Worm (Caenorhabditis elegans) whole organism, L4 larva: ENCODE measurements around the gene Y5H2A.1.

Source experiments
- ceh-20 ChIP-seq: fragments of 200-800 bp; sonication (Bioruptor generic); IDR thresholded peaks from 2 replicates; pipeline ENCODE4 v1.3.6; 2022; ENCODE audit warnings: missing genetic modification reagents, missing genetic modification characterization, missing compliant biosample characterization
- gei-8 ChIP-seq: fragments of 200-800 bp; sonication (Bioruptor generic); optimal IDR thresholded peaks from 2 replicates; lab custom pipeline; 2018; ENCODE audit warnings: mild to moderate bottlenecking, missing genetic modification characterization, missing compliant biosample characterization
- hlh-11 ChIP-seq: fragments of 200-800 bp; sonication (Bioruptor generic); optimal IDR thresholded peaks from 2 replicates; lab custom pipeline; 2018; ENCODE audit warnings: mild to moderate bottlenecking, missing genetic modification characterization, missing compliant biosample characterization
- lin-29 ChIP-seq: fragments of 200-800 bp; sonication (Bioruptor generic); IDR thresholded peaks from 2 replicates; pipeline ENCODE4 v1.3.6; 2022; ENCODE audit warnings: missing genetic modification reagents, missing genetic modification characterization, missing compliant biosample characterization
- snpc-4 ChIP-seq: fragments of 150-350 bp; optimal IDR thresholded peaks from 2 replicates; lab custom pipeline; 2014; ENCODE audit warnings: missing biosample characterization, missing genetic modification characterization

ce11 chrV:2285107-2285506 is 13.5 kb upstream of the Y5H2A.1 start, which contains the start of gene nhr-227:
- TF ChIP-seq gei-8 (GFP tag; lab: Kevin White, UChicago): no peak
- TF ChIP-seq ceh-20 (GFP tag; lab: Robert Waterston, UW): no peak
- TF ChIP-seq snpc-4: no peak
- no peak for TF ChIP-seq hlh-11 (tag; lab: Kevin White, UChicago)
- no peak for TF ChIP-seq lin-29 (GFP tag; lab: Robert Waterston, UW)
